Worm (Caenorhabditis elegans): ENCODE results near the gene csp-2.

DNA sequence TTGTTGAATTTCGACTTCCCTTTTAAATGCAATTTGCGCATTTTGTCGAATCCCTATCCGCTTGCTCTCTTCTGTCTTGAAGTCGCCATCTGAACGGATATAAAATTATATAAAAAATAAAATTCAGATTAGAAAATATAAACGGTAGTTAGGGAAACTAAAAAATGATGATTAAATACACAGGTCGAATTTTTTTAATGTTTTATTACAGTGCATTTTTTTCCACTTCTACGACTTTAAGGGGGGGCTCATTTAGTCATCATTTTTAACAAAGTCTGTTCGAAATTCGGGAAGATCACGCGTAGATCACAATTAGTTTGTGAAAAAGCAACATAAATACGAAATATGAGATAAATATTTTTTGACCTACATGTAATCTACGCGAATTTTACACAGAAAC is 35.3 kb downstream of the csp-2 start, which contains the start of gene Y73B6BL.14:
- TF ChIP-seq pqm-1 (tag; optimal IDR thresholded peaks at IDR 0.05): no peak
- TF ChIP-seq nhr-28 (tag; optimal IDR thresholded peaks at IDR 0.05): no peak
- TF ChIP-seq ceh-9 (tag; optimal IDR thresholded peaks at IDR 0.05): no peak
- TF ChIP-seq ztf-4 (tag; optimal IDR thresholded peaks at IDR 0.05): no peak
- no peak for TF ChIP-seq nhr-11 (tag; optimal IDR thresholded peaks at IDR 0.05)
- no peak for TF ChIP-seq ama-1 (optimal IDR thresholded peaks at IDR 0.05)
- TF ChIP-seq nhr-76 (tag; optimal IDR thresholded peaks at IDR 0.05): no peak

All from whole organism, L3 larva.